Worm (Caenorhabditis elegans) whole organism, L3 larva: ENCODE results near the gene cri-3.
A peak's percentile ranks its signal among the peaks of the same experiment; 100 is the strongest.

Experiments
- R02D3.7 ChIP-seq: fragments of 150-350 bp; optimal IDR thresholded peaks from 2 replicates; lab custom pipeline; 2014; ENCODE audit warnings: missing biosample characterization, missing genetic modification characterization
- ZK546.5 ChIP-seq: sonication (generic microtip); optimal IDR thresholded peaks from 2 replicates; lab custom pipeline; 2017; ENCODE audit warnings: missing biosample characterization, missing genetic modification characterization
- ama-1 ChIP-seq: fragments of 150-350 bp; optimal IDR thresholded peaks from 2 replicates; lab custom pipeline; 2018
- ceh-16 ChIP-seq: sonication (generic microtip); optimal IDR thresholded peaks from 2 replicates; lab custom pipeline; 2017; ENCODE audit warnings: missing biosample characterization, missing genetic modification characterization
- ceh-28 ChIP-seq: fragments of 150-350 bp; optimal IDR thresholded peaks from 2 replicates; lab custom pipeline; 2014; ENCODE audit warnings: missing biosample characterization, missing genetic modification reagents, missing genetic modification characterization
- ceh-82 ChIP-seq: fragments of 150-350 bp; optimal IDR thresholded peaks from 2 replicates; lab custom pipeline; 2014; ENCODE audit warnings: missing biosample characterization, missing genetic modification characterization
- daf-12 ChIP-seq: fragments of 150-350 bp; optimal IDR thresholded peaks from 2 replicates; lab custom pipeline; 2014; ENCODE audit warnings: missing biosample characterization, missing genetic modification reagents, missing genetic modification characterization
- egl-27 ChIP-seq: sonication (generic microtip); optimal IDR thresholded peaks from 4 replicates; lab custom pipeline; 2017; ENCODE audit warnings: missing biosample characterization, missing genetic modification reagents, missing genetic modification characterization
- egl-5 ChIP-seq: fragments of 150-350 bp; optimal IDR thresholded peaks from 2 replicates; lab custom pipeline; 2017; ENCODE audit warnings: missing biosample characterization, missing genetic modification reagents, missing genetic modification characterization, inconsistent platforms
- elt-1 ChIP-seq: fragments of 150-350 bp; optimal IDR thresholded peaks from 2 replicates; lab custom pipeline; 2014; ENCODE audit warnings: missing biosample characterization, missing genetic modification characterization
- elt-2 ChIP-seq: sonication (generic microtip); optimal IDR thresholded peaks from 2 replicates; lab custom pipeline; 2016; ENCODE audit warnings: missing genetic modification reagents, mild to moderate bottlenecking, missing genetic modification characterization, missing compliant biosample characterization
- elt-3 ChIP-seq, 3 experiments: fragments of 150-350 bp in 1 of 3; sonication (generic microtip) in 2 of 3; optimal IDR thresholded peaks; 2 replicates in 2 of 3; 4 replicates in 1 of 3; lab custom pipeline; 2014 to 2017; ENCODE audit warnings: missing biosample characterization in 3 of 3, missing genetic modification characterization in 3 of 3
- eor-1 ChIP-seq, 2 experiments: fragments of 150-350 bp; optimal IDR thresholded peaks; 2 replicates each; lab custom pipeline; 2014 to 2018; ENCODE audit warnings: missing biosample characterization in 2 of 2, missing genetic modification characterization in 2 of 2
- fkh-10 ChIP-seq: sonication (generic microtip); optimal IDR thresholded peaks from 2 replicates; lab custom pipeline; 2017; ENCODE audit warnings: missing biosample characterization, missing genetic modification reagents, missing genetic modification characterization
- hmg-11 ChIP-seq: sonication (generic microtip); optimal IDR thresholded peaks from 2 replicates; lab custom pipeline; 2016; ENCODE audit warnings: missing genetic modification characterization, missing compliant biosample characterization
- jun-1 ChIP-seq: fragments of 150-350 bp; optimal IDR thresholded peaks from 2 replicates; lab custom pipeline; 2014; ENCODE audit warnings: missing biosample characterization, missing genetic modification reagents, missing genetic modification characterization
- lin-15B ChIP-seq: fragments of 150-350 bp; optimal IDR thresholded peaks from 2 replicates; lab custom pipeline; 2014; ENCODE audit warnings: missing biosample characterization, missing genetic modification characterization
- lin-39 ChIP-seq: fragments of 150-350 bp; optimal IDR thresholded peaks from 2 replicates; lab custom pipeline; 2018; ENCODE audit warnings: missing biosample characterization, missing genetic modification reagents, missing genetic modification characterization
- lsy-12 ChIP-seq: sonication (generic microtip); optimal IDR thresholded peaks from 2 replicates; lab custom pipeline; 2016; ENCODE audit warnings: mild to moderate bottlenecking, missing genetic modification characterization, missing compliant biosample characterization
- mdl-1 ChIP-seq: fragments of 150-350 bp; optimal IDR thresholded peaks from 2 replicates; lab custom pipeline; 2014; ENCODE audit warnings: missing biosample characterization, missing genetic modification characterization
- mml-1 ChIP-seq: fragments of 150-350 bp; sonication (generic microtip); optimal IDR thresholded peaks from 3 replicates; lab custom pipeline; 2014; ENCODE audit warnings: missing biosample characterization, missing genetic modification characterization
- nfya-1 ChIP-seq: sonication (generic microtip); optimal IDR thresholded peaks from 2 replicates; lab custom pipeline; 2017; ENCODE audit warnings: missing genetic modification characterization, mild to moderate bottlenecking, missing compliant biosample characterization, antibody characterized with exemption, moderate library complexity; ENCODE audit not compliant: insufficient read depth
- nhr-11 ChIP-seq: fragments of 150-350 bp; optimal IDR thresholded peaks from 2 replicates; lab custom pipeline; 2014; ENCODE audit warnings: missing biosample characterization, missing genetic modification characterization
- nhr-12 ChIP-seq: fragments of 150-350 bp; optimal IDR thresholded peaks from 2 replicates; lab custom pipeline; 2014; ENCODE audit warnings: missing biosample characterization, missing genetic modification characterization
- nhr-23 ChIP-seq: fragments of 150-350 bp; optimal IDR thresholded peaks from 2 replicates; lab custom pipeline; 2014; ENCODE audit warnings: missing biosample characterization, missing genetic modification reagents, missing genetic modification characterization
- nhr-237 ChIP-seq: fragments of 150-350 bp; optimal IDR thresholded peaks from 2 replicates; lab custom pipeline; 2014; ENCODE audit warnings: missing biosample characterization, missing genetic modification characterization
- nhr-25 ChIP-seq: sonication (generic microtip); optimal IDR thresholded peaks from 2 replicates; lab custom pipeline; 2017; ENCODE audit warnings: missing biosample characterization, missing genetic modification characterization
- nhr-28 ChIP-seq: fragments of 150-350 bp; optimal IDR thresholded peaks from 2 replicates; lab custom pipeline; 2014; ENCODE audit warnings: missing biosample characterization, missing genetic modification characterization
- nhr-43 ChIP-seq: sonication (generic microtip); optimal IDR thresholded peaks from 2 replicates; lab custom pipeline; 2016; ENCODE audit warnings: mild to moderate bottlenecking, missing genetic modification characterization, missing compliant biosample characterization; ENCODE audit not compliant: poor library complexity, severe bottlenecking
- nhr-67 ChIP-seq: fragments of 150-350 bp; optimal IDR thresholded peaks from 2 replicates; lab custom pipeline; 2014; ENCODE audit warnings: missing biosample characterization, missing genetic modification characterization
- nhr-76 ChIP-seq: fragments of 150-350 bp; sonication (generic microtip); optimal IDR thresholded peaks from 5 replicates; lab custom pipeline; 2014; ENCODE audit warnings: missing biosample characterization, missing genetic modification characterization
- nhr-77 ChIP-seq: fragments of 150-350 bp; optimal IDR thresholded peaks from 2 replicates; lab custom pipeline; 2014; ENCODE audit warnings: missing biosample characterization, missing genetic modification characterization
- pha-4 ChIP-seq: fragments of 150-350 bp; optimal IDR thresholded peaks from 2 replicates; lab custom pipeline; 2014; ENCODE audit warnings: missing biosample characterization, missing genetic modification reagents, missing genetic modification characterization
- pqm-1 ChIP-seq: fragments of 150-350 bp; optimal IDR thresholded peaks from 2 replicates; lab custom pipeline; 2017; ENCODE audit warnings: missing biosample characterization, missing genetic modification characterization, inconsistent platforms
- skn-1 ChIP-seq: fragments of 150-350 bp; optimal IDR thresholded peaks from 2 replicates; lab custom pipeline; 2014; ENCODE audit warnings: missing biosample characterization, missing genetic modification characterization
- snpc-4 ChIP-seq: fragments of 150-350 bp; optimal IDR thresholded peaks from 2 replicates; lab custom pipeline; 2014; ENCODE audit warnings: missing biosample characterization, missing genetic modification characterization
- tbx-2 ChIP-seq: sonication (generic microtip); optimal IDR thresholded peaks from 2 replicates; lab custom pipeline; 2016; ENCODE audit warnings: mild to moderate bottlenecking, missing genetic modification characterization, missing compliant biosample characterization
- unc-39 ChIP-seq: sonication (generic microtip); optimal IDR thresholded peaks from 4 replicates; lab custom pipeline; 2017; ENCODE audit warnings: missing biosample characterization, missing genetic modification characterization
- unc-62 ChIP-seq: fragments of 150-350 bp; sonication (generic microtip); optimal IDR thresholded peaks from 4 replicates; lab custom pipeline; 2014; ENCODE audit warnings: missing biosample characterization, missing genetic modification reagents, missing genetic modification characterization
- zag-1 ChIP-seq: fragments of 150-350 bp; optimal IDR thresholded peaks from 2 replicates; lab custom pipeline; 2014; ENCODE audit warnings: missing biosample characterization, missing genetic modification characterization
- ztf-11 ChIP-seq: fragments of 150-350 bp; optimal IDR thresholded peaks from 2 replicates; lab custom pipeline; 2014; ENCODE audit warnings: missing biosample characterization, missing genetic modification characterization

cri-3 gene

ce11 chrIII:3377134-3377533 is 19.0 kb upstream of the cri-3 start:
- TF ChIP-seq ceh-16 (tag; lab: Kevin White, UChicago) (no peak), pha-4 (tag; lab: Kevin White, UChicago) (no peak), ceh-82 (tag; lab: Kevin White, UChicago) (no peak), daf-12 (tag; lab: Kevin White, UChicago) (no peak), nfya-1 (no peak), pqm-1 (tag; lab: Kevin White, UChicago) (no peak), nhr-76 (tag; lab: Kevin White, UChicago) (no peak), nhr-25 (no peak), nhr-237 (tag; lab: Kevin White, UChicago) (no peak), hmg-11 (tag; lab: Kevin White, UChicago) (no peak), ama-1 (lab: Kevin White, UChicago) (no peak)

- TF ChIP-seq ztf-11 (tag; lab: Kevin White, UChicago) (no peak), nhr-77 (tag; lab: Kevin White, UChicago) (no peak), elt-3 (tag; optimal IDR thresholded peaks at IDR 0.05; lab: Kevin White, UChicago) (peak in 2 of 3 experiments; percentile 44 to 86), R02D3.7 (tag; lab: Kevin White, UChicago) (peak; percentile 7), nhr-25 (peak; percentile 0), snpc-4 (tag; lab: Kevin White, UChicago) (peak; percentile 96), nhr-43 (peak; percentile 17)
Observed at ce11 chrIII:3377700-3378099, 18.5 kb upstream of the cri-3 start.

ce11 chrIII:3381866-3382265 is 14.3 kb upstream of the cri-3 start:
- peak; percentile 9 for TF ChIP-seq elt-1 (tag; lab: Kevin White, UChicago)
- no peak for TF ChIP-seq egl-5 (tag; lab: Kevin White, UChicago)
- TF ChIP-seq, all 47 proteins: peak for 1

ce11 chrIII:3382465-3382864 is 13.7 kb upstream of the cri-3 start:
- TF ChIP-seq nhr-28, result no peak
- TF ChIP-seq nhr-11, result no peak
- no peak for TF ChIP-seq daf-12 (tag; lab: Kevin White, UChicago)
- TF ChIP-seq hmg-11 (tag; lab: Kevin White, UChicago), result no peak
- TF ChIP-seq snpc-4 (tag; lab: Kevin White, UChicago), result no peak
- TF ChIP-seq ceh-28, result no peak
- TF ChIP-seq mdl-1 (tag; lab: Kevin White, UChicago), result no peak
- no peak for TF ChIP-seq ztf-11 (tag; lab: Kevin White, UChicago)
- TF ChIP-seq, all 47 proteins: peak for 0

ce11 chrIII:3389426-3390020 is 6.6 kb upstream of the cri-3 start, which contains the start of the genes elmd-1 and hecw-1:
elmd-1 (plus strand) TSS chrIII:3389919.
hecw-1 (minus strand) TSS chrIII:3389970.
- no peak for TF ChIP-seq ceh-82 (tag; lab: Kevin White, UChicago)
- TF ChIP-seq ztf-11 (tag; lab: Kevin White, UChicago), result no peak
- TF ChIP-seq nhr-23 (tag; lab: Kevin White, UChicago), result peak; percentile 4
- no peak for TF ChIP-seq skn-1 (tag; lab: Kevin White, UChicago)
- TF ChIP-seq zag-1 (tag; lab: Kevin White, UChicago), result no peak
- no peak for TF ChIP-seq ZK546.5 (tag; lab: Kevin White, UChicago)
- peak; percentile 19 for TF ChIP-seq hmg-11 (tag; lab: Kevin White, UChicago)
- TF ChIP-seq eor-1 (tag; optimal IDR thresholded peaks at IDR 0.05; lab: Kevin White, UChicago), result no peak
- TF ChIP-seq pha-4 (tag; lab: Kevin White, UChicago), result no peak
- TF ChIP-seq nhr-67, result no peak
- TF ChIP-seq nfya-1, result peak; percentile 71
- TF ChIP-seq nhr-77 (tag; lab: Kevin White, UChicago), result no peak
- no peak for TF ChIP-seq pqm-1 (tag; lab: Kevin White, UChicago)
- TF ChIP-seq lin-39 (tag; lab: Kevin White, UChicago), result peak; percentile 37
- no peak for TF ChIP-seq unc-39 (tag; lab: Kevin White, UChicago)
- no peak for TF ChIP-seq nhr-237 (tag; lab: Kevin White, UChicago)
- no peak for TF ChIP-seq nhr-12 (tag; lab: Kevin White, UChicago)
- no peak for TF ChIP-seq nhr-28
- TF ChIP-seq lin-15B (tag; lab: Kevin White, UChicago), result peak; percentile 30
- no peak for TF ChIP-seq tbx-2 (tag; lab: Kevin White, UChicago)
- TF ChIP-seq lsy-12, result peak; percentile 7
- TF ChIP-seq elt-2 (tag; lab: Kevin White, UChicago), result peak; percentile 61
- no peak for TF ChIP-seq fkh-10 (GFP tag; lab: Kevin White, UChicago)
- TF ChIP-seq elt-1 (tag; lab: Kevin White, UChicago), result no peak
- TF ChIP-seq snpc-4 (tag; lab: Kevin White, UChicago), result no peak
- no peak for TF ChIP-seq egl-5 (tag; lab: Kevin White, UChicago)
- TF ChIP-seq jun-1 (tag; lab: Kevin White, UChicago), result peak; percentile 15
- peak; percentile 19 for TF ChIP-seq egl-27
- no peak for TF ChIP-seq unc-62 (GFP tag; lab: Kevin White, UChicago)
- TF ChIP-seq mml-1 (tag; lab: Kevin White, UChicago), result no peak
